Fruit fly (Drosophila melanogaster) whole organism, wandering third instar larva: Measurements from ENCODE around the gene CG32986.
A peak's percentile ranks its signal among the peaks of the same experiment; 100 is the strongest.

Source experiments
- Abd-B ChIP-seq: fragments of >200 bp; optimal IDR thresholded peaks from 2 replicates; lab custom pipeline; 2017; ENCODE audit warnings: missing biosample characterization, missing genetic modification characterization
- CG32264 ChIP-seq: fragments of 200-800 bp; sonication (Bioruptor generic); optimal IDR thresholded peaks from 2 replicates; lab custom pipeline; 2016; ENCODE audit warnings: missing biosample characterization, missing genetic modification characterization
- CG9705 ChIP-seq: fragments of 200-800 bp; sonication (Bioruptor generic); optimal IDR thresholded peaks from 2 replicates; lab custom pipeline; 2018; ENCODE audit warnings: missing biosample characterization, mild to moderate bottlenecking, missing genetic modification characterization
- CrebA ChIP-seq: fragments of 200-800 bp; sonication (Bioruptor generic); optimal IDR thresholded peaks from 2 replicates; lab custom pipeline; 2016; ENCODE audit warnings: missing biosample characterization, mild to moderate bottlenecking, missing genetic modification characterization, borderline replicate concordance
- Dfd ChIP-seq: fragments of >200 bp; optimal IDR thresholded peaks from 2 replicates; lab custom pipeline; 2017; ENCODE audit warnings: missing biosample characterization, missing genetic modification characterization
- Dif ChIP-seq: fragments of 200-275, 200-300 bp; sonication (Bioruptor generic); optimal IDR thresholded peaks from 2 replicates; lab custom pipeline; 2018; ENCODE audit warnings: missing biosample characterization, missing genetic modification characterization; ENCODE audit not compliant: partially characterized antibody
- GATAd ChIP-seq: sonication (Bioruptor generic); optimal IDR thresholded peaks from 2 replicates; lab custom pipeline; 2016; ENCODE audit warnings: missing biosample characterization, missing genetic modification characterization
- HLH106 ChIP-seq: fragments of 200-800 bp; optimal IDR thresholded peaks from 3 replicates; lab custom pipeline; 2019; ENCODE audit warnings: missing biosample characterization, mild to moderate bottlenecking, missing genetic modification characterization, moderate library complexity
- Hr83 ChIP-seq: fragments of 200-300 bp; sonication (Bioruptor generic); optimal IDR thresholded peaks from 2 replicates; lab custom pipeline; 2016; ENCODE audit warnings: missing biosample characterization, mild to moderate bottlenecking, missing genetic modification characterization, moderate library complexity; ENCODE audit not compliant: poor library complexity, severe bottlenecking
- Jra ChIP-seq: sonication (Bioruptor generic); optimal IDR thresholded peaks from 2 replicates; lab custom pipeline; 2016; ENCODE audit warnings: missing biosample characterization, missing genetic modification characterization
- Mio ChIP-seq: sonication (Bioruptor generic); optimal IDR thresholded peaks from 2 replicates; lab custom pipeline; 2016; ENCODE audit warnings: missing biosample characterization, missing genetic modification characterization
- OdsH ChIP-seq: fragments of 200-800 bp; sonication (Bioruptor generic); optimal IDR thresholded peaks from 2 replicates; lab custom pipeline; 2016; ENCODE audit warnings: missing biosample characterization, mild to moderate bottlenecking, missing genetic modification characterization
- Rel ChIP-seq, 2 experiments: fragments of 200-800 bp; sonication (Bioruptor generic) in 1 of 2; optimal IDR thresholded peaks; 2 replicates in 1 of 2; 3 replicates in 1 of 2; lab custom pipeline; 2016 to 2019; ENCODE audit warnings: mild to moderate bottlenecking in 2 of 2, missing biosample characterization in 2 of 2, missing genetic modification characterization in 2 of 2, moderate library complexity in 1 of 2
- Sp1 ChIP-seq: fragments of 200-800 bp; sonication (Bioruptor generic); optimal IDR thresholded peaks from 3 replicates; lab custom pipeline; 2019; ENCODE audit warnings: missing biosample characterization, mild to moderate bottlenecking, missing genetic modification characterization, moderate library complexity
- Vsx2 ChIP-seq: fragments of 200-300, 225-300 bp; sonication (Bioruptor generic); optimal IDR thresholded peaks from 2 replicates; lab custom pipeline; 2018; ENCODE audit warnings: missing biosample characterization, missing genetic modification characterization; ENCODE audit not compliant: partially characterized antibody
- br ChIP-seq: fragments of 200-800 bp; sonication (Bioruptor generic); optimal IDR thresholded peaks from 2 replicates; lab custom pipeline; 2016; ENCODE audit warnings: missing biosample characterization, missing genetic modification characterization
- brk ChIP-seq: fragments of 200-800 bp; sonication (Bioruptor generic); optimal IDR thresholded peaks from 2 replicates; lab custom pipeline; 2016; ENCODE audit warnings: missing biosample characterization, mild to moderate bottlenecking, missing genetic modification characterization
- dl ChIP-seq, 2 experiments: fragments of 175-275, 200-275 bp in 1 of 2; fragments of 200-275 bp in 1 of 2; sonication (Bioruptor generic); optimal IDR thresholded peaks; lab custom pipeline; 2018; ENCODE audit warnings: mild to moderate bottlenecking in 2 of 2, missing biosample characterization in 2 of 2, missing genetic modification characterization in 2 of 2, moderate library complexity in 2 of 2; ENCODE audit not compliant: partially characterized antibody in 2 of 2, insufficient read depth in 1 of 2
- dmrt93B ChIP-seq: fragments of 200-800 bp; sonication (Bioruptor generic); optimal IDR thresholded peaks from 2 replicates; lab custom pipeline; 2018; ENCODE audit warnings: missing biosample characterization, mild to moderate bottlenecking, missing genetic modification characterization
- dsf ChIP-seq: sonication (Bioruptor generic); optimal IDR thresholded peaks from 2 replicates; lab custom pipeline; 2016; ENCODE audit warnings: missing biosample characterization, missing genetic modification characterization, borderline replicate concordance
- ey ChIP-seq: fragments of 200-800 bp; sonication (Bioruptor generic); optimal IDR thresholded peaks from 2 replicates; lab custom pipeline; 2016; ENCODE audit warnings: missing biosample characterization, missing genetic modification characterization
- foxo ChIP-seq, 2 experiments: fragments of 200-800 bp; sonication (Bioruptor generic); optimal IDR thresholded peaks; 2 replicates in 1 of 2; 3 replicates in 1 of 2; lab custom pipeline; 2016 to 2017; ENCODE audit warnings: missing biosample characterization in 2 of 2, missing genetic modification characterization in 2 of 2
- fru ChIP-seq: fragments of 200-800 bp; sonication (Bioruptor generic); optimal IDR thresholded peaks from 3 replicates; lab custom pipeline; 2016; ENCODE audit warnings: missing biosample characterization, mild to moderate bottlenecking, missing genetic modification characterization
- h ChIP-seq: fragments of 200-800 bp; sonication (Bioruptor generic); optimal IDR thresholded peaks from 3 replicates; lab custom pipeline; 2016; ENCODE audit warnings: missing biosample characterization, mild to moderate bottlenecking, missing genetic modification characterization
- jim ChIP-seq: fragments of 175-275, 200-325 bp; sonication (Bioruptor generic); optimal IDR thresholded peaks from 2 replicates; lab custom pipeline; 2016; ENCODE audit warnings: missing biosample characterization, mild to moderate bottlenecking, missing genetic modification characterization
- lola ChIP-seq: fragments of >200 bp; optimal IDR thresholded peaks from 2 replicates; lab custom pipeline; 2017; ENCODE audit warnings: missing biosample characterization, missing genetic modification characterization
- pan ChIP-seq: fragments of >200 bp; optimal IDR thresholded peaks from 2 replicates; lab custom pipeline; 2017
- psq ChIP-seq: fragments of 200-800 bp; sonication (Bioruptor generic); optimal IDR thresholded peaks from 3 replicates; lab custom pipeline; 2017; ENCODE audit warnings: missing biosample characterization, mild to moderate bottlenecking, missing genetic modification characterization, moderate library complexity
- rgr ChIP-seq: fragments of 200-800 bp; sonication (Bioruptor generic); optimal IDR thresholded peaks from 3 replicates; lab custom pipeline; 2016; ENCODE audit warnings: missing biosample characterization, mild to moderate bottlenecking, missing genetic modification characterization
- sage ChIP-seq: fragments of 200-800 bp; sonication (Bioruptor generic); optimal IDR thresholded peaks from 2 replicates; lab custom pipeline; 2016; ENCODE audit warnings: missing biosample characterization, mild to moderate bottlenecking, missing genetic modification characterization
- sv ChIP-seq: fragments of 200-800 bp; sonication (Bioruptor generic); optimal IDR thresholded peaks from 3 replicates; lab custom pipeline; 2016; ENCODE audit warnings: missing biosample characterization, missing genetic modification characterization
- tai ChIP-seq: sonication (Bioruptor generic); optimal IDR thresholded peaks from 2 replicates; lab custom pipeline; 2016; ENCODE audit warnings: missing biosample characterization, missing genetic modification characterization
- usp ChIP-seq: fragments of >200 bp; optimal IDR thresholded peaks from 2 replicates; lab custom pipeline; 2017; ENCODE audit warnings: missing biosample characterization, missing genetic modification characterization
- woc ChIP-seq: sonication (Bioruptor generic); optimal IDR thresholded peaks from 2 replicates; lab custom pipeline; 2016; ENCODE audit warnings: missing biosample characterization, mild to moderate bottlenecking, missing genetic modification characterization

CG32986 gene

DNA sequence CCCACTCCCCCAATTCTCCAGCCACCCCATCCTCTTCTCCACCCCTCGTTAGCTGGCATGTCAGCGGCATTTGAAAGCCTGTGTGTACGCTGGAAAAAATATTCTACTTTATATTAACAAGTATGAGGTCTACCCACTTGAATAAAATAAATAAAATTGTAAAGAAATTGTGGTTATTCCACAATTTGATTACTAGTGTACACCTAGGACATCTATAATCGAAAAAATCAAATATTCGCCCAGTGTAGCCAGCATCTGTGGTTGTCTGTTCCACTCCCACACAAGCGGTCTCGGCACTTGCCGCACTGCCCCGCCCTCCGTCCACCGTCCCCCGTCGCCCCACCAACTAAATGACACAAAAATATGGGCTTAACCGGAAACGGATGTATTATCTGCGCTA lies 1.8 kb upstream of the CG32986 start:
- TF ChIP-seq HLH106 (tag; lab: Kevin White, UChicago) = peak; percentile 68
- peak; percentile 37 for TF ChIP-seq OdsH (GFP tag; lab: Kevin White, UChicago)
- TF ChIP-seq Rel (GFP tag; optimal IDR thresholded peaks at IDR 0.05; lab: Kevin White, UChicago) = no peak
- TF ChIP-seq Rel (tag; optimal IDR thresholded peaks at IDR 0.05; lab: Kevin White, UChicago) = no peak
- TF ChIP-seq CG9705 (GFP tag; lab: Kevin White, UChicago) = peak; percentile 28
- no peak for TF ChIP-seq dl (GFP tag; optimal IDR thresholded peaks at IDR 0.05; lab: Kevin White, UChicago; ENCODE audit: insufficient read depth in 1 of 2, partially characterized antibody in 2 of 2)
- TF ChIP-seq ey = peak; percentile 45
- peak; percentile 49 for TF ChIP-seq fru
- no peak for TF ChIP-seq Mio
- TF ChIP-seq rgr (GFP tag; lab: Kevin White, UChicago) = peak; percentile 44
- TF ChIP-seq br = peak; percentile 13
- TF ChIP-seq h (GFP tag; lab: Kevin White, UChicago) = peak; percentile 63
- peak in 1 of 2 experiments; percentile 70 for TF ChIP-seq foxo (GFP tag; optimal IDR thresholded peaks at IDR 0.05; lab: Kevin White, UChicago)
- TF ChIP-seq lola (GFP tag; lab: Kevin White, UChicago) = no peak
- no peak for TF ChIP-seq sv (GFP tag; lab: Kevin White, UChicago)
- TF ChIP-seq psq = peak; percentile 34
- TF ChIP-seq Sp1 (GFP tag; lab: Kevin White, UChicago) = peak; percentile 50
- TF ChIP-seq sage (GFP tag; lab: Kevin White, UChicago) = no peak
- no peak for TF ChIP-seq jim (GFP tag; lab: Kevin White, UChicago)
- TF ChIP-seq dmrt93B (GFP tag; lab: Kevin White, UChicago) = peak; percentile 28

DNA sequence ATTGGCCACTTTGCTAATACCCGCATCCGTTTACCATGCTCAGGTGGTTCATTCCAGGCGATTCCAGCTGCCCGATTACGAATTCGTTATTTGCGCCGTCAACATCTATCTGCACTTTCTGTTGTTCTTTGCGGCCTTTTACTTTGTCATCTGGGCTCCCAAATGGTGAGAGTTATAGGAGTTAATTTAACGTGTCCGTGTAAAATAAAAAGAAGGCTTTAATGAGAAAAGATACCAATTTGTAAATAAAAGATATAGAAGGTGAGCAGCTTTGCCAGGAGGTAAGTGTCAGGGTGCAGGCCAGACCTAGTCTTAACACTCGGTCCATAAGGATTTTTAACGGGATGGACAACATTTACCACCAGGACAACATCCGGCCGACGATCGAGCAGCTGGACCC lies 935 bp downstream of the CG32986 start, which contains the start of gene CG32987:
CG32987 (plus strand) TSS at position 301 of the 400 bp plus-strand sequence.
- TF ChIP-seq sv (GFP tag; lab: Kevin White, UChicago) = no peak
- no peak for TF ChIP-seq Mio
- no peak for TF ChIP-seq Jra (GFP tag; lab: Kevin White, UChicago)
- no peak for TF ChIP-seq Vsx2 (GFP tag; lab: Kevin White, UChicago)
- no peak for TF ChIP-seq dsf (GFP tag; lab: Kevin White, UChicago)
- no peak for TF ChIP-seq brk (GFP tag; lab: Kevin White, UChicago)
- TF ChIP-seq tai (GFP tag; lab: Kevin White, UChicago) = no peak
- TF ChIP-seq woc (GFP tag; lab: Kevin White, UChicago) = no peak
- TF ChIP-seq Hr83 (GFP tag; lab: Kevin White, UChicago) = no peak
- no peak for TF ChIP-seq GATAd (GFP tag; lab: Kevin White, UChicago)

DNA sequence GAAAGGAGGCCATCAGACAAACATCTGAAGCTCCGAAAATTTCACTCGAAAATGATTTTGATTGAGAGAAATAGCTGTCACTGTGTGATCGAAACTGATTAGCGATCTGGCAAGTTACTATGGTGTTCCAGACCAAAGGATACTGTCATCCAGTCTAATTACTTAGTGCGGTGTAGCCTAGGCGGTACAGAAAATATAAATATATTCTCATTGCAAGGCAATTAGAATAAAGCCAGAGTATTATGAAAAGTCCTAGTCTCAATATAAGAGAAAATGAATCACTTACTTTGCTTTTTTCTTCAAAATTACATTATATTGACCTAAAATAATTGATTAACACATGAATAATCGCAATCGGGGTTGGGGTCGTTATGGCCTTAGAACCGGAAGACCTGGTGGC lies 2.0 kb downstream of the CG32986 start, which contains the start of gene CG32988:
CG32988 (plus strand) TSS at position 301 of the 400 bp plus-strand sequence.
- TF ChIP-seq ey (no peak), CrebA (no peak), sv (GFP tag; lab: Kevin White, UChicago) (no peak), dl (GFP tag; optimal IDR thresholded peaks at IDR 0.05; lab: Kevin White, UChicago; ENCODE audit: insufficient read depth in 1 of 2, partially characterized antibody in 2 of 2) (no peak), GATAd (GFP tag; lab: Kevin White, UChicago) (no peak), pan (lab: Kevin White, UChicago) (no peak), CG32264 (GFP tag; lab: Kevin White, UChicago) (no peak), Dif (GFP tag; lab: Kevin White, UChicago) (no peak), fru (no peak), br (no peak), Abd-B (GFP tag; lab: Kevin White, UChicago) (no peak), Sp1 (GFP tag; lab: Kevin White, UChicago) (no peak), usp (no peak), Rel (GFP tag; optimal IDR thresholded peaks at IDR 0.05; lab: Kevin White, UChicago) (no peak), Rel (tag; optimal IDR thresholded peaks at IDR 0.05; lab: Kevin White, UChicago) (no peak), Dfd (no peak), tai (GFP tag; lab: Kevin White, UChicago) (no peak), dsf (GFP tag; lab: Kevin White, UChicago) (no peak), h (GFP tag; lab: Kevin White, UChicago) (no peak), CG9705 (GFP tag; lab: Kevin White, UChicago) (no peak)
- TF ChIP-seq, all 38 proteins: peak for 0
